Worm (Caenorhabditis elegans): ENCODE measurements around the gene Y43E12A.2.
A peak's percentile ranks its signal among the peaks of the same experiment; 100 is the strongest.
"Not testable (repeated sequence)": the region's sequence is repeated elsewhere in the genome, so short reads cannot be mapped to it uniquely, and the experiment has no call there.

Gene Y43E12A.2

ce11 chrIV:10950363-10951214, 31.3 kb upstream of the Y43E12A.2 start:
- no peak for TF ChIP-seq K02D7.2 (tag; optimal IDR thresholded peaks at IDR 0.05)
- no peak for TF ChIP-seq fkh-10 (GFP tag; optimal IDR thresholded peaks at IDR 0.05)
- no peak for TF ChIP-seq ceh-24 (tag; optimal IDR thresholded peaks at IDR 0.05)
- TF ChIP-seq dve-1 (tag; optimal IDR thresholded peaks at IDR 0.05) = no peak
- TF ChIP-seq sdc-2 (tag; optimal IDR thresholded peaks at IDR 0.05) = no peak
- no peak for TF ChIP-seq ceh-48 (tag; optimal IDR thresholded peaks at IDR 0.05)
- no peak for TF ChIP-seq gmeb-2 (tag; optimal IDR thresholded peaks at IDR 0.05)
- TF ChIP-seq ceh-14 (tag; optimal IDR thresholded peaks at IDR 0.05) = no peak
- TF ChIP-seq nhr-11 (tag; optimal IDR thresholded peaks at IDR 0.05) = no peak
- no peak for TF ChIP-seq tbx-2 (tag; optimal IDR thresholded peaks at IDR 0.05)
- no peak for TF ChIP-seq hlh-6 (tag; optimal IDR thresholded peaks at IDR 0.05)
- no peak for TF ChIP-seq hlh-13 (GFP tag; optimal IDR thresholded peaks at IDR 0.05)
- no peak for TF ChIP-seq dmd-4 (tag; optimal IDR thresholded peaks at IDR 0.05; ENCODE audit: borderline replicate concordance)
- no peak for TF ChIP-seq ets-4 (tag; optimal IDR thresholded peaks at IDR 0.05)
- no peak for TF ChIP-seq pag-3 (tag; optimal IDR thresholded peaks at IDR 0.05; ENCODE audit: borderline replicate concordance)
- no peak for TF ChIP-seq ceh-45 (GFP tag; IDR thresholded peaks at IDR 0.05)

ce11 chrIV:10951997-10952396, 29.9 kb upstream of the Y43E12A.2 start, which contains the start of gene Y69E1A.3:
Y69E1A.3 (plus strand) TSS chrIV:10952297.
- TF ChIP-seq pag-3 (tag; optimal IDR thresholded peaks at IDR 0.05; ENCODE audit: borderline replicate concordance) = no peak
- no peak for TF ChIP-seq syd-9 (tag; optimal IDR thresholded peaks at IDR 0.05)
- TF ChIP-seq tbx-2 (tag; optimal IDR thresholded peaks at IDR 0.05) = no peak
- no peak for TF ChIP-seq npax-4 (tag; optimal IDR thresholded peaks at IDR 0.05)
- no peak for TF ChIP-seq dmd-4 (tag; optimal IDR thresholded peaks at IDR 0.05; ENCODE audit: borderline replicate concordance)
- TF ChIP-seq dve-1 (tag; optimal IDR thresholded peaks at IDR 0.05) = no peak
- TF ChIP-seq F13H6.1 (tag; optimal IDR thresholded peaks at IDR 0.05) = no peak

ce11 chrIV:10954955-10955354, 26.9 kb upstream of the Y43E12A.2 start, which contains the start of gene Y69E1A.4:
Y69E1A.4 (plus strand) TSS chrIV:10955255.
- not testable (repeated sequence) for TF ChIP-seq hlh-8, pha-2, ceh-14 (tag; optimal IDR thresholded peaks at IDR 0.05)

ce11 chrIV:10957583-10958229, 24.2 kb upstream of the Y43E12A.2 start, which contains the start of gene Y69E1A.5:
Y69E1A.5 (minus strand) TSS chrIV:10957655.
- TF ChIP-seq ceh-18 (tag; optimal IDR thresholded peaks at IDR 0.05) = no peak
- peak; percentile 22 for TF ChIP-seq tbx-2 (tag; optimal IDR thresholded peaks at IDR 0.05)
- no peak for TF ChIP-seq pha-4 (tag; optimal IDR thresholded peaks at IDR 0.05)
- TF ChIP-seq unc-55 (GFP tag; optimal IDR thresholded peaks at IDR 0.05) = peak; percentile 14

ce11 chrIV:10958230-10958588, 23.7 kb upstream of the Y43E12A.2 start, which contains the start of gene sri-19:
sri-19 (plus strand) TSS chrIV:10958372.
- no peak for TF ChIP-seq ref-2 (tag; optimal IDR thresholded peaks at IDR 0.05)
- TF ChIP-seq K02D7.2 (tag; optimal IDR thresholded peaks at IDR 0.05) = no peak
- TF ChIP-seq pha-2 (tag; optimal IDR thresholded peaks at IDR 0.05) = no peak
- no peak for TF ChIP-seq ztf-16 (tag; optimal IDR thresholded peaks at IDR 0.05)
- TF ChIP-seq ceh-34 (tag; optimal IDR thresholded peaks at IDR 0.05) = no peak
- no peak for TF ChIP-seq ceh-31 (tag; optimal IDR thresholded peaks at IDR 0.05)
- TF ChIP-seq hlh-8 (tag; optimal IDR thresholded peaks at IDR 0.05) = no peak
- TF ChIP-seq lin-11 (tag; optimal IDR thresholded peaks at IDR 0.05) = no peak
- TF ChIP-seq elt-2 (tag; optimal IDR thresholded peaks at IDR 0.05) = no peak
- no peak for TF ChIP-seq sdc-2 (tag; optimal IDR thresholded peaks at IDR 0.05)
- no peak for TF ChIP-seq pros-1 (tag; optimal IDR thresholded peaks at IDR 0.05)
- TF ChIP-seq sox-4 (tag; optimal IDR thresholded peaks at IDR 0.05) = no peak

Data from whole organism, late embryonic.